Worm (Caenorhabditis elegans): ENCODE measurements around the gene gldi-9.

ce11 chrIII:2698740-2699139 is 57.4 kb downstream of the gldi-9 start, which contains the start of gene slc-30A9:
- TF ChIP-seq snpc-1.1 (tag; optimal IDR thresholded peaks at IDR 0.05; ENCODE audit: insufficient read depth) (no peak), lin-35 (GFP tag; optimal IDR thresholded peaks at IDR 0.05) (no peak), F57C9.4 (tag; optimal IDR thresholded peaks at IDR 0.05) (no peak), ceh-40 (GFP tag; IDR thresholded peaks at IDR 0.05) (no peak), ztf-18 (tag; optimal IDR thresholded peaks at IDR 0.05) (no peak), ztf-22 (GFP tag; optimal IDR thresholded peaks at IDR 0.05) (no peak), ekl-4 (GFP tag; IDR thresholded peaks at IDR 0.05) (no peak), nfya-2 (GFP tag; IDR thresholded peaks at IDR 0.05) (no peak), unc-62 (GFP tag; optimal IDR thresholded peaks at IDR 0.05) (no peak)

Measured in whole organism, young adult.